Worm (Caenorhabditis elegans) whole organism, young adult: ENCODE measurements around the gene srsx-5.

Source experiments
- sptf-2 ChIP-seq: fragments of 200-800 bp; sonication (Bioruptor generic); optimal IDR thresholded peaks from 2 replicates; lab custom pipeline; 2018; ENCODE audit warnings: mild to moderate bottlenecking, missing genetic modification characterization, missing compliant biosample characterization
- tlf-1 ChIP-seq: fragments of 200-800 bp; sonication (Bioruptor generic); optimal IDR thresholded peaks from 2 replicates; lab custom pipeline; 2018; ENCODE audit warnings: mild to moderate bottlenecking, missing genetic modification characterization, missing compliant biosample characterization

- TF ChIP-seq tlf-1 (no peak), sptf-2 (GFP tag; lab: Kevin White, UChicago) (no peak)
Observed at ce11 chrV:7970519-7970918, 41.8 kb downstream of the srsx-5 start.
